Fruit fly (Drosophila melanogaster): ENCODE data around the gene Eig71Ee.

DNA sequence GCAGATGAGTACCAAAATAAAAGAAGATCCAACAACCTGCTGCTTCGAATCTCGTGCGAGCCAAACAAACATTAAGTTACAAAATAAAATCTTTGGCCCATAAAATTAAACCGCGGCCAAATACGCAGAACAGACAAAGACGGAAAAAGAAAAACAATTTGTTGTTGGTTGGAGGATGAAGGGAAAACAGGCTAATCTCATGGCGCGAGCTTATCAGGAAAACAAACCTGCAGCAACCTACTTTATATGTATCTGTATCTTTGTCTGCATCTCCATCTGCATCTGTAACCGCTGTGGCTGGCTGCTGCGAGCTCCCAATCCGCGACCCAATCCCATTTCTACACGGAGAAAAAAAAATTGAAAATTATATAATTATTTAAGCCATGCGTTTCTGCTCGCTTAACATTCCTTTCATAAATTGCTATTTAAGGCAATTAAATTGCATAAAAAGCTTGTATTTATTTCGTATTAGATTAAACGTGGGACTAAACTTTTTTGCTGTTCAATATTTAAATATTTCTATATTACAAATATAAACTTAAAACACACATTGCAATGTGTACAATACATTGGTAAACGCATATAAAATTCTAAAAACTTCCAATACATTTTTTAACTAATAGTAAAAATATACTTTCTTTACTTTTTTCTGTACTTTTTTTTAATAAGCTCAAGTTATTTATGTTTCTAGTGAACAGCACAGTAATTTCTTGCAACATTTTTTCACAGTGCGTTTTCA, 37.2 kb upstream of the Eig71Ee start:
- TF ChIP-seq Mnt (GFP tag; optimal IDR thresholded peaks at IDR 0.05) (no peak), kay (GFP tag; ENCODE audit: borderline replicate concordance) (no peak), CG5204 (GFP tag; optimal IDR thresholded peaks at IDR 0.05) (no peak), CG11617 (GFP tag; optimal IDR thresholded peaks at IDR 0.05) (no peak), Crg-1 (GFP tag; optimal IDR thresholded peaks at IDR 0.05) (no peak), cic (GFP tag; optimal IDR thresholded peaks at IDR 0.05) (no peak), tj (GFP tag; optimal IDR thresholded peaks at IDR 0.05) (no peak), bab1 (GFP tag; optimal IDR thresholded peaks at IDR 0.05) (no peak), CG12768 (GFP tag; optimal IDR thresholded peaks at IDR 0.05) (no peak), CG14711 (tag; optimal IDR thresholded peaks at IDR 0.05) (no peak), CG7045 (GFP tag; optimal IDR thresholded peaks at IDR 0.05) (no peak), CG1620 (GFP tag; optimal IDR thresholded peaks at IDR 0.05) (no peak), ovo (GFP tag; optimal IDR thresholded peaks at IDR 0.05) (no peak), CG33017 (tag; optimal IDR thresholded peaks at IDR 0.05) (no peak)
